Fruit fly (Drosophila melanogaster) whole organism, adult: ENCODE measurements around the gene CG43658.

Source experiments
- CG11617 ChIP-seq: fragments of 200-800 bp; sonication (Bioruptor generic); optimal IDR thresholded peaks from 2 replicates; lab custom pipeline; 2017; ENCODE audit warnings: mild to moderate bottlenecking, missing biosample characterization, missing genetic modification reagents, missing genetic modification characterization
- CG12768 ChIP-seq: fragments of 200-800 bp; sonication (Bioruptor generic); optimal IDR thresholded peaks from 2 replicates; lab custom pipeline; 2017; ENCODE audit warnings: missing biosample characterization, missing genetic modification characterization, mild to moderate bottlenecking, moderate library complexity, missing genetic modification reagents
- CG14711 ChIP-seq: fragments of 200-800 bp; sonication (Bioruptor generic); optimal IDR thresholded peaks from 2 replicates; lab custom pipeline; 2018; ENCODE audit warnings: missing biosample characterization, mild to moderate bottlenecking, missing genetic modification characterization, moderate library complexity
- CG1620 ChIP-seq: fragments of 200-800 bp; sonication (Bioruptor generic); optimal IDR thresholded peaks from 2 replicates; lab custom pipeline; 2016; ENCODE audit warnings: missing biosample characterization, missing genetic modification characterization
- CG33017 ChIP-seq: fragments of 200-800 bp; sonication (Bioruptor generic); optimal IDR thresholded peaks from 2 replicates; lab custom pipeline; 2018; ENCODE audit warnings: missing biosample characterization, mild to moderate bottlenecking, missing genetic modification characterization, moderate library complexity
- CG5204 ChIP-seq: fragments of 200-800 bp; sonication (Bioruptor generic); optimal IDR thresholded peaks from 2 replicates; lab custom pipeline; 2016; ENCODE audit warnings: missing biosample characterization, missing genetic modification characterization
- CG7045 ChIP-seq: fragments of 200-800 bp; sonication (Bioruptor generic); optimal IDR thresholded peaks from 2 replicates; lab custom pipeline; 2017; ENCODE audit warnings: missing biosample characterization, mild to moderate bottlenecking, missing genetic modification characterization
- CG7101 ChIP-seq: fragments of 200-800 bp; sonication (Bioruptor generic); optimal IDR thresholded peaks from 2 replicates; lab custom pipeline; 2018; ENCODE audit warnings: missing biosample characterization, mild to moderate bottlenecking, missing genetic modification characterization, moderate library complexity
- Clk ChIP-seq: fragments of 200-800 bp; sonication (Bioruptor generic); optimal IDR thresholded peaks from 2 replicates; lab custom pipeline; 2017; ENCODE audit warnings: missing biosample characterization, missing genetic modification characterization
- Crg-1 ChIP-seq: fragments of 200-800 bp; sonication (Bioruptor generic); optimal IDR thresholded peaks from 2 replicates; lab custom pipeline; 2016; ENCODE audit warnings: missing biosample characterization, missing genetic modification characterization
- Hr96 ChIP-seq: fragments of 200-800 bp; sonication (Bioruptor generic); optimal IDR thresholded peaks from 2 replicates; lab custom pipeline; 2016; ENCODE audit warnings: missing biosample characterization, missing genetic modification characterization
- Mnt ChIP-seq: fragments of 200-800 bp; sonication (Bioruptor generic); optimal IDR thresholded peaks from 2 replicates; lab custom pipeline; 2016; ENCODE audit warnings: missing biosample characterization, mild to moderate bottlenecking, missing genetic modification characterization
- bab1 ChIP-seq: fragments of 200-800 bp; sonication (Bioruptor generic); optimal IDR thresholded peaks from 3 replicates; lab custom pipeline; 2019; ENCODE audit warnings: missing biosample characterization, mild to moderate bottlenecking, missing genetic modification characterization, moderate library complexity
- cic ChIP-seq: fragments of 200-800 bp; sonication (Bioruptor generic); optimal IDR thresholded peaks from 2 replicates; lab custom pipeline; 2017; ENCODE audit warnings: missing biosample characterization, mild to moderate bottlenecking, missing genetic modification characterization, moderate library complexity
- cnc ChIP-seq, 2 experiments: fragments of >200 bp; optimal IDR thresholded peaks; 2 replicates each; lab custom pipeline; 2017
- kay ChIP-seq: fragments of 200-800 bp; sonication (Bioruptor generic); peaks from one replicate; lab custom pipeline; 2016; ENCODE audit warnings: missing biosample characterization, missing genetic modification characterization, borderline replicate concordance
- ovo ChIP-seq: fragments of 200-800 bp; sonication (Bioruptor generic); optimal IDR thresholded peaks from 2 replicates; lab custom pipeline; 2016; ENCODE audit warnings: missing biosample characterization, missing genetic modification characterization
- pad ChIP-seq: fragments of 200-800 bp; sonication (Bioruptor generic); optimal IDR thresholded peaks from 3 replicates; lab custom pipeline; 2017; ENCODE audit warnings: missing biosample characterization, missing genetic modification characterization, mild to moderate bottlenecking, moderate library complexity, missing genetic modification reagents
- tj ChIP-seq: fragments of 200-800 bp; sonication (Bioruptor generic); optimal IDR thresholded peaks from 3 replicates; lab custom pipeline; 2017; ENCODE audit warnings: missing biosample characterization, mild to moderate bottlenecking, missing genetic modification characterization, moderate library complexity
- toe ChIP-seq: fragments of 200-800 bp; sonication (Bioruptor generic); optimal IDR thresholded peaks from 2 replicates; lab custom pipeline; 2016; ENCODE audit warnings: missing biosample characterization, missing genetic modification characterization

The CG43658 gene

dm6 chrX:17421987-17422386 is 139.0 kb downstream of the CG43658 start, which contains the start of gene CG8611:
Gene CG8611, minus strand, starts transcription at chrX:17422145.
- TF ChIP-seq kay (GFP tag; lab: Kevin White, UChicago) (no peak), Mnt (GFP tag; lab: Kevin White, UChicago) (peak; percentile 92)

dm6 chrX:17407737-17408136 is 153.2 kb downstream of the CG43658 start:
- TF ChIP-seq CG5204 (GFP tag; lab: Kevin White, UChicago): no peak
- no peak for TF ChIP-seq CG12768 (GFP tag; lab: Kevin White, UChicago)
- no peak for TF ChIP-seq cnc (optimal IDR thresholded peaks at IDR 0.05; lab: Kevin White, UChicago)
- no peak for TF ChIP-seq pad (GFP tag; lab: Kevin White, UChicago)
- TF ChIP-seq CG14711 (tag; lab: Kevin White, UChicago): no peak
- TF ChIP-seq CG7101: no peak
- TF ChIP-seq Crg-1 (GFP tag; lab: Kevin White, UChicago): no peak
- TF ChIP-seq Hr96 (GFP tag; lab: Kevin White, UChicago): no peak
- TF ChIP-seq CG1620: no peak
- TF ChIP-seq Mnt (GFP tag; lab: Kevin White, UChicago): no peak
- no peak for TF ChIP-seq CG33017 (tag; lab: Kevin White, UChicago)
- TF ChIP-seq cic (GFP tag; lab: Kevin White, UChicago): no peak
- no peak for TF ChIP-seq Clk
- no peak for TF ChIP-seq CG7045
- TF ChIP-seq tj (GFP tag; lab: Kevin White, UChicago): no peak
- TF ChIP-seq toe: no peak
- TF ChIP-seq bab1 (GFP tag; lab: Kevin White, UChicago): no peak
- TF ChIP-seq CG11617 (GFP tag; lab: Kevin White, UChicago): no peak
- TF ChIP-seq ovo (GFP tag; lab: Kevin White, UChicago): no peak
- TF ChIP-seq kay (GFP tag; lab: Kevin White, UChicago): no peak
